Worm (Caenorhabditis elegans) whole organism, early embryonic: ENCODE results near the gene bgal-2.

Source experiments
- B0310.2 ChIP-seq: sonication (generic microtip); optimal IDR thresholded peaks from 2 replicates; lab custom pipeline; 2016; ENCODE audit warnings: mild to moderate bottlenecking, missing genetic modification characterization, missing compliant biosample characterization
- F13C5.2 ChIP-seq: sonication (generic microtip); optimal IDR thresholded peaks from 2 replicates; lab custom pipeline; 2017; ENCODE audit warnings: mild to moderate bottlenecking, missing genetic modification characterization, inconsistent platforms, missing compliant biosample characterization
- aly-1 ChIP-seq: sonication (generic microtip); optimal IDR thresholded peaks from 2 replicates; lab custom pipeline; 2016; ENCODE audit warnings: missing genetic modification characterization, missing compliant biosample characterization
- ama-1 ChIP-seq: fragments of 150-350 bp; optimal IDR thresholded peaks from 2 replicates; lab custom pipeline; 2014
- ceh-13 ChIP-seq: fragments of 200-800 bp; sonication (Bioruptor generic); optimal IDR thresholded peaks from 2 replicates; lab custom pipeline; 2018; ENCODE audit warnings: mild to moderate bottlenecking, missing genetic modification characterization, missing compliant biosample characterization
- ceh-36 ChIP-seq: sonication (generic microtip); optimal IDR thresholded peaks from 2 replicates; lab custom pipeline; 2016; ENCODE audit warnings: missing genetic modification characterization, inconsistent platforms, missing compliant biosample characterization
- ets-7 ChIP-seq: sonication (generic microtip); optimal IDR thresholded peaks from 2 replicates; lab custom pipeline; 2016; ENCODE audit warnings: missing genotype, missing genetic modification characterization, missing compliant biosample characterization
- flt-1 ChIP-seq: fragments of 200-800 bp; sonication (Bioruptor generic); IDR thresholded peaks from 2 replicates; pipeline ENCODE4 v1.3.6; 2022; ENCODE audit warnings: missing genetic modification characterization, missing compliant biosample characterization
- hmbx-1 ChIP-seq: sonication (generic microtip); optimal IDR thresholded peaks from 2 replicates; lab custom pipeline; 2016; ENCODE audit warnings: mild to moderate bottlenecking, missing genetic modification characterization, missing compliant biosample characterization
- hmg-4 ChIP-seq: fragments of 200-800 bp; sonication (Bioruptor generic); optimal IDR thresholded peaks from 2 replicates; lab custom pipeline; 2018; ENCODE audit warnings: mild to moderate bottlenecking, missing genetic modification characterization, missing compliant biosample characterization
- hnd-1 ChIP-seq: sonication (generic microtip); optimal IDR thresholded peaks from 2 replicates; lab custom pipeline; 2016; ENCODE audit warnings: missing genetic modification characterization, missing compliant biosample characterization
- pes-1 ChIP-seq: fragments of 200-800 bp; sonication (Bioruptor generic); IDR thresholded peaks from 2 replicates; pipeline ENCODE4 v1.3.6; 2022; ENCODE audit warnings: missing genetic modification reagents, missing genetic modification characterization, missing compliant biosample characterization
- scrt-1 ChIP-seq: fragments of 200-800 bp; sonication (Bioruptor generic); IDR thresholded peaks from 2 replicates; pipeline ENCODE4 v1.3.6; 2022; ENCODE audit warnings: missing genetic modification characterization, missing compliant biosample characterization
- sea-1 ChIP-seq: fragments of 200-800 bp; sonication (Bioruptor generic); conservative IDR thresholded peaks from 2 replicates; pipeline ENCODE4 v1.3.6; 2022; ENCODE audit warnings: missing genetic modification characterization, missing compliant biosample characterization
- tbx-11 ChIP-seq: fragments of 200-800 bp; sonication (Bioruptor generic); IDR thresholded peaks from 2 replicates; pipeline ENCODE4 v1.3.6; 2022; ENCODE audit warnings: missing genetic modification characterization, missing compliant biosample characterization
- tbx-37 ChIP-seq: fragments of 200-800 bp; sonication (Bioruptor generic); conservative IDR thresholded peaks from 2 replicates; pipeline ENCODE4 v1.3.6; 2022; ENCODE audit warnings: missing genetic modification reagents, missing genetic modification characterization, missing compliant biosample characterization
- tra-4 ChIP-seq: sonication (generic microtip); optimal IDR thresholded peaks from 2 replicates; lab custom pipeline; 2017; ENCODE audit warnings: missing genetic modification characterization, missing compliant biosample characterization

The bgal-2 gene

DNA sequence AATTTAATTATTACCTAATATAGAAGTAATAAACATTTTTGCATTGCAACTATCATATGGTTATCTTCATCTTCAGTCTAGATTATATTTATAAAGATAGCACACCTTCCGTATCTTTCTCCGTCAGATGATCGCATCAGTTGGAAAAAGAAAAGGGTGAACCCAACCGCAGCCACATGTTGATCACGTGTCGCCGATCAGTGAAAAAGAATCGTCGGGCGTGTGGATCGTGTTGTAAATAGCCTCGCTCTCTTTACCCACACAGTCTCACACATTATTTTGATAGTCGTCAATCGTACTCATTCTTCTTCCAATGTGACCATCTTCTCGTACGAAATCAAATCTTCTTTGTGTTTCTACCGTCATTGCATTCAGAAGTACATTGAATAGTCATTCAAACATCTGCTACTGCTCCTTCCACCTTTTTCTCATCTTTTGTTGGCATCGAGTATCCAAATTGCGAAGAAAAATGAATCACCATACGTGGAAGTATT lies 40.3 kb upstream of the bgal-2 start:
- no peak for TF ChIP-seq hmbx-1
- TF ChIP-seq ets-7: no peak
- no peak for TF ChIP-seq B0310.2
- no peak for TF ChIP-seq ceh-36 (tag; lab: Kevin White, UChicago)
- no peak for TF ChIP-seq tra-4

- TF ChIP-seq F13C5.2 (tag; lab: Kevin White, UChicago) (no peak), pes-1 (GFP tag; lab: Robert Waterston, UW) (no peak), aly-1 (tag; lab: Kevin White, UChicago) (no peak), flt-1 (GFP tag; lab: Robert Waterston, UW) (no peak), tbx-11 (no peak), ceh-36 (tag; lab: Kevin White, UChicago) (no peak), tbx-37 (no peak), ceh-13 (GFP tag; lab: Kevin White, UChicago) (no peak), tra-4 (no peak), ets-7 (no peak), sea-1 (GFP tag; lab: Robert Waterston, UW) (no peak), hnd-1 (tag; lab: Kevin White, UChicago) (no peak)
Measured at ce11 chrX:6744537-6744936, 39.7 kb upstream of the bgal-2 start.

- TF ChIP-seq pes-1 (GFP tag; lab: Robert Waterston, UW): no peak
- TF ChIP-seq hmbx-1: no peak
- no peak for TF ChIP-seq hmg-4 (GFP tag; lab: Kevin White, UChicago)
- TF ChIP-seq sea-1 (GFP tag; lab: Robert Waterston, UW): no peak
- no peak for TF ChIP-seq scrt-1 (GFP tag; lab: Robert Waterston, UW)
- no peak for TF ChIP-seq ceh-13 (GFP tag; lab: Kevin White, UChicago)
- no peak for TF ChIP-seq aly-1 (tag; lab: Kevin White, UChicago)
- no peak for TF ChIP-seq hnd-1 (tag; lab: Kevin White, UChicago)
- no peak for TF ChIP-seq flt-1 (GFP tag; lab: Robert Waterston, UW)
- TF ChIP-seq ceh-36 (tag; lab: Kevin White, UChicago): no peak
- no peak for TF ChIP-seq B0310.2
- TF ChIP-seq ets-7: no peak
Measured at ce11 chrX:6744978-6745377, 39.2 kb upstream of the bgal-2 start.

DNA sequence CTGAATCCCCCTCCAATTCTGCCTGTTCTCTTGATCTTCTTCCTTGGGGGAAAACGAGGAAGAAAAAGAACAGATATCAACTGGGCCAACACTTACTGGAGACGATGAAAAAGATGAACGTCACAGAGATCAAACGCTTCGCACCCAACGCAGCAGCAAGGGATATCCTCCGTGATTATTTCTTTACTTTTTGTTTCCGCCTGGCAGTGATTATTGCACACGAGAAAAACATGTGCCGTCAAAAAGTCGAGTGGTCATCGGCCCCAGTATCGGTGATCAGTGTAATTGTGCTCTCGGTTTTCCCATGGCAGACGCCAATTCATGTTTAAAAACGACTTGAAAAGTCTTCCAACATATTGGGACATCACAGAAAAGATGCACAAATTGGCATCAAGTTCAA lies 38.7 kb upstream of the bgal-2 start:
- TF ChIP-seq sea-1 (GFP tag; lab: Robert Waterston, UW): no peak
- TF ChIP-seq flt-1 (GFP tag; lab: Robert Waterston, UW): no peak
- TF ChIP-seq tbx-37: no peak
- no peak for TF ChIP-seq ets-7
- TF ChIP-seq ceh-13 (GFP tag; lab: Kevin White, UChicago): no peak
- TF ChIP-seq aly-1 (tag; lab: Kevin White, UChicago): no peak
- no peak for TF ChIP-seq hnd-1 (tag; lab: Kevin White, UChicago)
- TF ChIP-seq pes-1 (GFP tag; lab: Robert Waterston, UW): no peak
- TF ChIP-seq F13C5.2 (tag; lab: Kevin White, UChicago): no peak
- TF ChIP-seq hmbx-1: no peak
- TF ChIP-seq ceh-36 (tag; lab: Kevin White, UChicago): no peak
- no peak for TF ChIP-seq ama-1 (lab: Kevin White, UChicago)

- TF ChIP-seq B0310.2 (no peak), tbx-37 (no peak), ets-7 (no peak), pes-1 (GFP tag; lab: Robert Waterston, UW) (no peak), ceh-13 (GFP tag; lab: Kevin White, UChicago) (no peak), tbx-11 (no peak), ama-1 (lab: Kevin White, UChicago) (no peak), hmg-4 (GFP tag; lab: Kevin White, UChicago) (no peak), flt-1 (GFP tag; lab: Robert Waterston, UW) (no peak), aly-1 (tag; lab: Kevin White, UChicago) (no peak), F13C5.2 (tag; lab: Kevin White, UChicago) (no peak), hmbx-1 (no peak), sea-1 (GFP tag; lab: Robert Waterston, UW) (no peak), hnd-1 (tag; lab: Kevin White, UChicago) (no peak), tra-4 (no peak)
Measured at ce11 chrX:6746849-6747248, 37.4 kb upstream of the bgal-2 start.

DNA sequence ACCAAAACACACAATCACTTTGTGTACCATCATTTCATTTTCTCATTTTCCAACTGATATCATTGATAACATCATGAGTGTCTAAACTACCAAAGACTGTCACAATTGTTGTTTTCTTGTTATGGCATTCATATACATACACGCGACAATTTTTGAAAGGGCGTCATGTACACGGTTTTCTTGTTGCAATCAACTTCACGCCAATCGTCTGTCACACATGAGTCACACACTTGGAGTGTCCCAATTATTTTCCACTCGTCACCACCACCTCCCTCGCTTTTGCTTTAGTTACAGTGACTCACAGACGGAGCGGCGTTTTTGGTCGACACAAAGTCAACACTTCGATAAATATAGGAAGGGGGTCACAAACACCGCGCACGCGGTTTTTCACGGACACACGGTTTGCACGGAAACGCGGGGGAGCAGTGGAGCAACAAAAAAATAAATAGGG lies 36.3 kb upstream of the bgal-2 start:
- TF ChIP-seq aly-1 (tag; lab: Kevin White, UChicago) (no peak), B0310.2 (no peak), pes-1 (GFP tag; lab: Robert Waterston, UW) (no peak), ceh-36 (tag; lab: Kevin White, UChicago) (no peak), scrt-1 (GFP tag; lab: Robert Waterston, UW) (no peak), tra-4 (no peak), ceh-13 (GFP tag; lab: Kevin White, UChicago) (no peak), hmg-4 (GFP tag; lab: Kevin White, UChicago) (no peak), tbx-11 (no peak), sea-1 (GFP tag; lab: Robert Waterston, UW) (no peak), F13C5.2 (tag; lab: Kevin White, UChicago) (no peak), ama-1 (lab: Kevin White, UChicago) (no peak), tbx-37 (no peak), flt-1 (GFP tag; lab: Robert Waterston, UW) (no peak), hnd-1 (tag; lab: Kevin White, UChicago) (no peak), hmbx-1 (no peak), ets-7 (no peak)

DNA sequence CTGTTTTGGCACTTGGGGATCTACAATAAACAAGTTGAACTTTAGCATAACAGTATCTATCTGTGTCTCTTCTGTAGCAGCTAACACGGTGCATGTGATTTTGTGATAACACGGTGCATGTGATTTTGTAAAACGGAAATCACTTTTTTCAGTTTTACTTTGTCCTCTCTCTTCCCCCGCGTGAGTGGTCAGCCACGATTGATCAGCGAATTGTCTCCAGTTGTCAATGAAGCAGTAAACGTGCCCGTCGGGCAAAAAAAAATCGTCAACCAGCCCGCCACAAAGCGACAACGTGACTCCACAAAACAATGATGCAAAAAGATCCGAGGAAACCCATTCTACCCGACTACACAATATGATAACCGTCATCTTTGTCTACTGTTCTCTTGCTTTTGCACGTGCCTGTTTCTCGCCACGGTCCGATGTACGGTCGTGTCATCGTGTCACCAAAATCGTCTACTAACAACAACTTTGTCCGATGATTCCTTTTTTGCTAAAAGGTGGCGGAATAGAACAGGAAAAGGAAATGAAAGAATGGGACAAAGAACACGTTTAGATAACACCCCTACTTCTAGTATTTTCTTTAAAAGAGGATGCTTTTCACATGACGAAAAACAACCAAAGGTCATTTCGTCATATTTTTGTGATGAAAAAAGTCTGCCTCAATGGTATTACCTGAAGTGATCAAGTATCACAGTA lies 34.9 kb upstream of the bgal-2 start:
- TF ChIP-seq B0310.2 (no peak), sea-1 (GFP tag; lab: Robert Waterston, UW) (no peak), F13C5.2 (tag; lab: Kevin White, UChicago) (no peak), hmg-4 (GFP tag; lab: Kevin White, UChicago) (no peak), ceh-13 (GFP tag; lab: Kevin White, UChicago) (no peak), flt-1 (GFP tag; lab: Robert Waterston, UW) (no peak), scrt-1 (GFP tag; lab: Robert Waterston, UW) (no peak), pes-1 (GFP tag; lab: Robert Waterston, UW) (no peak), tbx-37 (no peak), ets-7 (no peak)
